Worm (Caenorhabditis elegans) whole organism, late embryonic: ENCODE results near the gene spt-4.

Experiments used
- C08G9.2 ChIP-seq: sonication (generic microtip); optimal IDR thresholded peaks from 2 replicates; lab custom pipeline; 2016; ENCODE audit warnings: mild to moderate bottlenecking, missing genetic modification characterization, moderate library complexity, missing compliant biosample characterization
- C38D4.7 ChIP-seq: fragments of 200-800 bp; sonication (Bioruptor generic); optimal IDR thresholded peaks from 2 replicates; lab custom pipeline; 2018; ENCODE audit warnings: mild to moderate bottlenecking, missing genetic modification characterization, moderate library complexity, missing compliant biosample characterization
- K09A11.1 ChIP-seq: sonication (generic microtip); optimal IDR thresholded peaks from 2 replicates; lab custom pipeline; 2017; ENCODE audit warnings: antibody characterized with exemption, mild to moderate bottlenecking, missing genetic modification characterization, missing compliant biosample characterization; ENCODE audit not compliant: insufficient read depth
- T23F11.4 ChIP-seq: fragments of 200-800 bp; sonication (Bioruptor generic); optimal IDR thresholded peaks from 2 replicates; lab custom pipeline; 2018; ENCODE audit warnings: mild to moderate bottlenecking, missing genetic modification characterization, missing compliant biosample characterization
- Y22D7AL.16 ChIP-seq: sonication (generic microtip); optimal IDR thresholded peaks from 2 replicates; lab custom pipeline; 2016; ENCODE audit warnings: missing genetic modification characterization, missing compliant biosample characterization
- ceh-14 ChIP-seq: sonication (generic microtip); optimal IDR thresholded peaks from 2 replicates; lab custom pipeline; 2016; ENCODE audit warnings: missing genotype, missing genetic modification characterization, missing compliant biosample characterization
- ceh-18 ChIP-seq: sonication (generic microtip); optimal IDR thresholded peaks from 2 replicates; lab custom pipeline; 2016; ENCODE audit warnings: missing genetic modification characterization, missing compliant biosample characterization
- ceh-19 ChIP-seq: fragments of 200-800 bp; sonication (Bioruptor generic); optimal IDR thresholded peaks from 2 replicates; lab custom pipeline; 2018; ENCODE audit warnings: mild to moderate bottlenecking, missing genetic modification characterization, missing compliant biosample characterization
- ceh-2 ChIP-seq: sonication (generic microtip); optimal IDR thresholded peaks from 2 replicates; lab custom pipeline; 2016; ENCODE audit warnings: missing genotype, missing genetic modification characterization, missing compliant biosample characterization
- ceh-22 ChIP-seq: sonication (generic microtip); optimal IDR thresholded peaks from 2 replicates; lab custom pipeline; 2017; ENCODE audit warnings: missing biosample characterization, missing genetic modification characterization
- ceh-24 ChIP-seq: sonication (generic microtip); optimal IDR thresholded peaks from 2 replicates; lab custom pipeline; 2016; ENCODE audit warnings: mild to moderate bottlenecking, missing genetic modification characterization, missing compliant biosample characterization
- ceh-30 ChIP-seq: fragments of 150-350 bp; optimal IDR thresholded peaks from 2 replicates; lab custom pipeline; 2014; ENCODE audit warnings: missing biosample characterization, missing genetic modification characterization
- ceh-31 ChIP-seq: sonication (generic microtip); optimal IDR thresholded peaks from 2 replicates; lab custom pipeline; 2016; ENCODE audit warnings: missing genetic modification characterization, missing compliant biosample characterization
- ceh-34 ChIP-seq: sonication (generic microtip); optimal IDR thresholded peaks from 2 replicates; lab custom pipeline; 2016; ENCODE audit warnings: mild to moderate bottlenecking, missing genetic modification characterization, missing compliant biosample characterization
- ceh-6 ChIP-seq: fragments of 200-800 bp; sonication (Bioruptor generic); optimal IDR thresholded peaks from 2 replicates; lab custom pipeline; 2018; ENCODE audit warnings: mild to moderate bottlenecking, missing genetic modification characterization, missing compliant biosample characterization
- dmd-4 ChIP-seq: sonication (generic microtip); optimal IDR thresholded peaks from 2 replicates; lab custom pipeline; 2016; ENCODE audit warnings: borderline replicate concordance, missing genetic modification characterization, missing compliant biosample characterization
- dve-1 ChIP-seq: sonication (generic microtip); optimal IDR thresholded peaks from 2 replicates; lab custom pipeline; 2017; ENCODE audit warnings: antibody characterized with exemption, mild to moderate bottlenecking, missing genetic modification characterization, missing compliant biosample characterization
- elt-2 ChIP-seq: sonication (generic microtip); optimal IDR thresholded peaks from 2 replicates; lab custom pipeline; 2016; ENCODE audit warnings: missing genetic modification reagents, missing genetic modification characterization, missing compliant biosample characterization
- elt-4 ChIP-seq: sonication (generic microtip); optimal IDR thresholded peaks from 2 replicates; lab custom pipeline; 2016; ENCODE audit warnings: missing genetic modification characterization, missing compliant biosample characterization
- fax-1 ChIP-seq: sonication (generic microtip); optimal IDR thresholded peaks from 2 replicates; lab custom pipeline; 2016; ENCODE audit warnings: missing genotype, missing genetic modification characterization, missing compliant biosample characterization
- fkh-10 ChIP-seq: fragments of 150-350 bp; optimal IDR thresholded peaks from 2 replicates; lab custom pipeline; 2014; ENCODE audit warnings: missing biosample characterization, missing genetic modification reagents, missing genetic modification characterization
- gmeb-2 ChIP-seq: sonication (generic microtip); optimal IDR thresholded peaks from 2 replicates; lab custom pipeline; 2016; ENCODE audit warnings: missing genetic modification characterization, inconsistent platforms, missing compliant biosample characterization
- hlh-13 ChIP-seq: fragments of 200-800 bp; sonication (Bioruptor generic); optimal IDR thresholded peaks from 2 replicates; lab custom pipeline; 2018; ENCODE audit warnings: mild to moderate bottlenecking, missing genetic modification characterization, missing compliant biosample characterization
- hlh-15 ChIP-seq: sonication (generic microtip); optimal IDR thresholded peaks from 2 replicates; lab custom pipeline; 2016; ENCODE audit warnings: missing genetic modification characterization, missing compliant biosample characterization
- hlh-6 ChIP-seq: sonication (generic microtip); optimal IDR thresholded peaks from 2 replicates; lab custom pipeline; 2016; ENCODE audit warnings: missing genotype, missing genetic modification characterization, missing compliant biosample characterization
- hlh-8 ChIP-seq: sonication (generic microtip); optimal IDR thresholded peaks from 2 replicates; lab custom pipeline; 2016; ENCODE audit warnings: missing genotype, missing genetic modification characterization, missing compliant biosample characterization
- lim-6 ChIP-seq: sonication (generic microtip); optimal IDR thresholded peaks from 2 replicates; lab custom pipeline; 2016; ENCODE audit warnings: missing genetic modification characterization, missing compliant biosample characterization
- madf-2 ChIP-seq: sonication (generic microtip); optimal IDR thresholded peaks from 2 replicates; lab custom pipeline; 2017; ENCODE audit warnings: missing genetic modification characterization, missing compliant biosample characterization
- nfya-1 ChIP-seq: sonication (generic microtip); optimal IDR thresholded peaks from 2 replicates; lab custom pipeline; 2017; ENCODE audit warnings: missing genetic modification characterization, mild to moderate bottlenecking, missing compliant biosample characterization, antibody characterized with exemption, moderate library complexity
- nhr-232 ChIP-seq: sonication (generic microtip); optimal IDR thresholded peaks from 2 replicates; lab custom pipeline; 2016; ENCODE audit warnings: missing genetic modification characterization, missing compliant biosample characterization
- pha-2 ChIP-seq: sonication (generic microtip); optimal IDR thresholded peaks from 2 replicates; lab custom pipeline; 2017; ENCODE audit warnings: mild to moderate bottlenecking, missing genetic modification characterization, missing compliant biosample characterization
- pha-4 ChIP-seq: fragments of 150-350 bp; optimal IDR thresholded peaks from 2 replicates; lab custom pipeline; 2018; ENCODE audit warnings: missing biosample characterization, missing genetic modification reagents, missing genetic modification characterization
- pqm-1 ChIP-seq: sonication (generic microtip); optimal IDR thresholded peaks from 2 replicates; lab custom pipeline; 2016; ENCODE audit warnings: missing genetic modification characterization, missing compliant biosample characterization
- pros-1 ChIP-seq: fragments of 150-350 bp; optimal IDR thresholded peaks from 2 replicates; lab custom pipeline; 2014; ENCODE audit warnings: missing biosample characterization, missing genetic modification reagents, missing genetic modification characterization
- ref-2 ChIP-seq: sonication (generic microtip); optimal IDR thresholded peaks from 2 replicates; lab custom pipeline; 2016; ENCODE audit warnings: missing genetic modification characterization, missing compliant biosample characterization
- rnt-1 ChIP-seq: sonication (generic microtip); optimal IDR thresholded peaks from 2 replicates; lab custom pipeline; 2016; ENCODE audit warnings: missing genetic modification characterization, missing compliant biosample characterization
- sdc-2 ChIP-seq: sonication (generic microtip); optimal IDR thresholded peaks from 2 replicates; lab custom pipeline; 2016; ENCODE audit warnings: missing genotype, missing genetic modification characterization, missing compliant biosample characterization
- sox-2 ChIP-seq: fragments of 200-800 bp; sonication (Bioruptor generic); IDR thresholded peaks from 2 replicates; pipeline ENCODE4 v1.3.6; 2022; ENCODE audit warnings: missing genetic modification reagents, missing genetic modification characterization, missing compliant biosample characterization
- tbx-2 ChIP-seq: sonication (generic microtip); optimal IDR thresholded peaks from 2 replicates; lab custom pipeline; 2016; ENCODE audit warnings: missing genetic modification characterization, missing compliant biosample characterization
- tbx-7 ChIP-seq: sonication (generic microtip); optimal IDR thresholded peaks from 2 replicates; lab custom pipeline; 2016; ENCODE audit warnings: missing genotype, missing genetic modification characterization, missing compliant biosample characterization
- unc-3 ChIP-seq, 2 experiments: fragments of 200-800 bp in 1 of 2; sonication (Bioruptor generic) in 1 of 2; sonication (generic microtip) in 1 of 2; conservative IDR thresholded peaks in 1 of 2; optimal IDR thresholded peaks in 1 of 2; 2 replicates each; pipeline versions ENCODE4 v1.3.6 to Lab custom; 2016 to 2022; ENCODE audit warnings: missing compliant biosample characterization in 2 of 2, missing genetic modification characterization in 2 of 2, missing genetic modification reagents in 1 of 2
- unc-42 ChIP-seq: sonication (generic microtip); optimal IDR thresholded peaks from 2 replicates; lab custom pipeline; 2016; ENCODE audit warnings: missing genotype, missing genetic modification characterization, missing compliant biosample characterization
- unc-55 ChIP-seq: sonication (generic microtip); optimal IDR thresholded peaks from 2 replicates; lab custom pipeline; 2017; ENCODE audit warnings: missing biosample characterization, missing genetic modification reagents, missing genetic modification characterization
- unc-86 ChIP-seq: sonication (generic microtip); optimal IDR thresholded peaks from 2 replicates; lab custom pipeline; 2016; ENCODE audit warnings: missing genetic modification characterization, missing compliant biosample characterization

spt-4 gene

DNA sequence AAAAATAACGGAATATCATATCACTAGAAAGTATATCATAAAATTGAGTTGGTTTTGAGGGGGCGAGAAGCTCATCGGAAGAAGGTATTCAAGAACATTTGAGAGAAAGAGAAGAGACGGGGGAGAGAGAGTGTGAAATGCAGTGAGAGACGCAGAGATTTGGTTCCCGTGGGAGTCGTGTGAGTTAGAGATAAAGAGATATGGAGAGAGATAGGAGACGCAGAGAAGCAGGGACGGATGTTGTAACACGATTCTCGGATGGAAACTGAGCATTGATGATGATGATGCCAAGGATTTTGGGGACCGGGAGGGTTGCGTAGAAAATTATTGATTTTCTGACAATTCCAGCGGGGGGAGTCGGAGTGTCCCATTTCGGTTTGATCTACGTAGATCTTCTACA lies 26.6 kb upstream of the spt-4 start (continued):
- TF ChIP-seq T23F11.4 (GFP tag; lab: Kevin White, UChicago) (no peak), ceh-30 (tag; lab: Kevin White, UChicago) (peak; percentile 21), ceh-34 (tag; lab: Kevin White, UChicago) (peak; percentile 60), hlh-15 (tag; lab: Kevin White, UChicago) (no peak), ceh-22 (tag; lab: Kevin White, UChicago) (no peak), pros-1 (tag; lab: Kevin White, UChicago) (no peak), hlh-8 (tag; lab: Kevin White, UChicago) (no peak), ceh-6 (no peak), ceh-2 (tag; lab: Kevin White, UChicago) (peak; percentile 15), sdc-2 (tag; lab: Kevin White, UChicago) (no peak), C38D4.7 (GFP tag; lab: Kevin White, UChicago) (no peak), nhr-232 (no peak), lim-6 (tag; lab: Kevin White, UChicago) (no peak), ceh-31 (tag; lab: Kevin White, UChicago) (peak; percentile 15), ceh-24 (no peak), pqm-1 (tag; lab: Kevin White, UChicago) (no peak), elt-2 (tag; lab: Kevin White, UChicago) (no peak), nfya-1 (tag; lab: Kevin White, UChicago) (peak; percentile 30), C08G9.2 (tag; lab: Kevin White, UChicago) (peak; percentile 38), fax-1 (no peak), dve-1 (peak; percentile 56), ceh-14 (tag; lab: Kevin White, UChicago) (no peak), unc-42 (tag; lab: Kevin White, UChicago) (no peak), pha-4 (no peak)

DNA sequence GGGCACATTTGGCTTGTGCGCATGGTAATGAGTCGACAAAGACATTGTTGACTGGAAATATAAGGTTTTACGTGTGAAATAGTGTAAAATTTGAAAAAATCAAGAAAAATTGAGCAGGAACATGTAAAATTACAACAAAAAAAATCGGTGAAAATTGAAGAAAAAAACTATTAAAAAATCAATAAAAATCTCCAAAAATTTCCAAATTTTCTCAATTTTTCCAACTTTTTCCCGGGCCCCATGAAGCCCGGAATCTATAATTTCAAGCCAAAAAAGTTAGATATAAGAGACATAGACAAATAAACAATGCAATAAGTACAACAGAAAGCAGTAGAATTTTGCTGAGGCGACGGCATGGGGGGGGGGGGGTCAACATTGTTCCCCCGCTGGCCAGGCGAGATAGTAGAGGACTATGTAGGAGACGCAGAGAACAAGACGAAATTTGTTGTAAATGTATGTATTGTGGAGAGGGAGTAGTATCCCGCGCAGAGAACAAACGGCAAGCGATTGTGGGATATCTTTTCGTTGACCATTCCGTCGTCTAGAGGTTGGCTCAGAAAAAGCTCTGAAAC lies 25.3 kb upstream of the spt-4 start, which contains the start of gene pat-4:
Gene pat-4 (minus strand): TSS at position 51 of the 572 bp plus-strand sequence.
- peak; percentile 55 for TF ChIP-seq hlh-6 (tag; lab: Kevin White, UChicago)
- no peak for TF ChIP-seq ceh-24
- TF ChIP-seq ceh-2 (tag; lab: Kevin White, UChicago), result peak; percentile 16
- no peak for TF ChIP-seq dmd-4
- TF ChIP-seq madf-2 (tag; lab: Kevin White, UChicago), result no peak
- TF ChIP-seq ref-2 (tag; lab: Kevin White, UChicago), result peak; percentile 45
- TF ChIP-seq rnt-1 (tag; lab: Kevin White, UChicago), result peak; percentile 3
- peak; percentile 51 for TF ChIP-seq tbx-2 (tag; lab: Kevin White, UChicago)
- TF ChIP-seq hlh-8 (tag; lab: Kevin White, UChicago), result no peak
- no peak for TF ChIP-seq unc-55 (GFP tag; lab: Kevin White, UChicago)
- peak; percentile 53 for TF ChIP-seq ceh-19
- TF ChIP-seq ceh-18 (tag; lab: Kevin White, UChicago), result no peak
- no peak for TF ChIP-seq hlh-15 (tag; lab: Kevin White, UChicago)
- peak; percentile 59 for TF ChIP-seq ceh-34 (tag; lab: Kevin White, UChicago)
- TF ChIP-seq pha-4, result no peak
- no peak for TF ChIP-seq K09A11.1 (tag; lab: Kevin White, UChicago)
- TF ChIP-seq elt-2 (tag; lab: Kevin White, UChicago), result no peak
- no peak for TF ChIP-seq pha-2
- TF ChIP-seq fax-1, result no peak
- TF ChIP-seq C38D4.7 (GFP tag; lab: Kevin White, UChicago), result no peak
- no peak for TF ChIP-seq dve-1
- TF ChIP-seq sox-2 (GFP tag; lab: Robert Waterston, UW), result peak; percentile 48
- TF ChIP-seq hlh-13 (GFP tag; lab: Kevin White, UChicago), result no peak
- no peak for TF ChIP-seq unc-86
- TF ChIP-seq elt-4 (tag; lab: Kevin White, UChicago), result no peak
- no peak for TF ChIP-seq T23F11.4 (GFP tag; lab: Kevin White, UChicago)
- peak; percentile 24 for TF ChIP-seq nfya-1 (tag; lab: Kevin White, UChicago)
- TF ChIP-seq tbx-7 (tag; lab: Kevin White, UChicago), result no peak
- TF ChIP-seq unc-3 (GFP tag; conservative IDR thresholded peaks at IDR 0.05; lab: Robert Waterston, UW), result no peak
- TF ChIP-seq unc-3 (tag; optimal IDR thresholded peaks at IDR 0.05; lab: Kevin White, UChicago), result no peak
- no peak for TF ChIP-seq ceh-31 (tag; lab: Kevin White, UChicago)
- TF ChIP-seq C08G9.2 (tag; lab: Kevin White, UChicago), result no peak
- no peak for TF ChIP-seq fkh-10 (GFP tag; lab: Kevin White, UChicago)
- TF ChIP-seq gmeb-2 (tag; lab: Kevin White, UChicago), result no peak
- TF ChIP-seq Y22D7AL.16 (tag; lab: Kevin White, UChicago), result no peak
- TF ChIP-seq ceh-30 (tag; lab: Kevin White, UChicago), result no peak
